Fruit fly (Drosophila melanogaster) whole organism, pupa: Measurements from ENCODE around the gene CG17477.

ENCODE experiments used
- CG10348 ChIP-seq: fragments of 200-800 bp; sonication (Bioruptor generic); IDR thresholded peaks from 2 replicates; pipeline ENCODE4 v1.3.6; 2022; ENCODE audit warnings: missing biosample characterization, missing genetic modification characterization
- CG12605 ChIP-seq: fragments of 200-800 bp; sonication (Bioruptor generic); IDR thresholded peaks from 2 replicates; pipeline ENCODE4 v1.3.6; 2022; ENCODE audit warnings: missing biosample characterization, missing genetic modification characterization
- CG13204 ChIP-seq: fragments of 200-800 bp; sonication (Bioruptor generic); optimal IDR thresholded peaks from 2 replicates; lab custom pipeline; 2018; ENCODE audit warnings: missing biosample characterization, mild to moderate bottlenecking, missing genetic modification characterization, moderate library complexity
- CG14655 ChIP-seq: fragments of 200-800 bp; sonication (Bioruptor generic); optimal IDR thresholded peaks from 3 replicates; lab custom pipeline; 2017; ENCODE audit warnings: mild to moderate bottlenecking, missing biosample characterization, missing genetic modification reagents, missing genetic modification characterization
- CG15710 ChIP-seq: fragments of 200-800 bp; sonication (Bioruptor generic); optimal IDR thresholded peaks from 2 replicates; lab custom pipeline; 2018; ENCODE audit warnings: missing biosample characterization, mild to moderate bottlenecking, missing genetic modification characterization, moderate library complexity
- CG17806 ChIP-seq: fragments of 200-800 bp; sonication (Bioruptor generic); optimal IDR thresholded peaks from 2 replicates; lab custom pipeline; 2018; ENCODE audit warnings: missing biosample characterization, mild to moderate bottlenecking, missing genetic modification characterization, moderate library complexity
- CG32121 ChIP-seq: fragments of 200-800 bp; sonication (Bioruptor generic); IDR thresholded peaks from 2 replicates; pipeline ENCODE4 v1.3.6; 2022; ENCODE audit warnings: missing biosample characterization, missing genetic modification characterization
- CG34367 ChIP-seq: fragments of 200-800 bp; sonication (Bioruptor generic); optimal IDR thresholded peaks from 2 replicates; lab custom pipeline; 2018; ENCODE audit warnings: missing biosample characterization, mild to moderate bottlenecking, missing genetic modification characterization
- CG4496 ChIP-seq: fragments of 200-800 bp; sonication (Bioruptor generic); IDR thresholded peaks from 3 replicates; pipeline ENCODE4 v1.3.6; 2022; ENCODE audit warnings: missing biosample characterization, missing genetic modification characterization
- CG8159 ChIP-seq: fragments of 200-800 bp; sonication (Bioruptor generic); optimal IDR thresholded peaks from 3 replicates; lab custom pipeline; 2018; ENCODE audit warnings: missing biosample characterization, mild to moderate bottlenecking, missing genetic modification characterization, moderate library complexity
- CG8301 ChIP-seq: fragments of 200-800 bp; sonication (Bioruptor generic); optimal IDR thresholded peaks from 2 replicates; lab custom pipeline; 2018; ENCODE audit warnings: missing biosample characterization, mild to moderate bottlenecking, missing genetic modification characterization
- CG9948 ChIP-seq: fragments of 200-800 bp; sonication (Bioruptor generic); optimal IDR thresholded peaks from 2 replicates; lab custom pipeline; 2018; ENCODE audit warnings: missing biosample characterization, mild to moderate bottlenecking, missing genetic modification characterization, moderate library complexity
- D1 ChIP-seq: fragments of 200-800 bp; sonication (Bioruptor generic); optimal IDR thresholded peaks from 2 replicates; lab custom pipeline; 2018; ENCODE audit warnings: missing biosample characterization, mild to moderate bottlenecking, missing genetic modification characterization, moderate library complexity
- EcR ChIP-seq: fragments of 200-800 bp; sonication (Bioruptor generic); optimal IDR thresholded peaks from 3 replicates; lab custom pipeline; 2019; ENCODE audit warnings: missing biosample characterization, missing genetic modification characterization, mild to moderate bottlenecking, moderate library complexity, missing genetic modification reagents
- Ets98B ChIP-seq: fragments of 200-800 bp; sonication (Bioruptor generic); IDR thresholded peaks from 2 replicates; pipeline ENCODE4 v1.3.6; 2022; ENCODE audit warnings: missing biosample characterization, missing genetic modification characterization
- Pif1A ChIP-seq: fragments of 200-800 bp; sonication (Bioruptor generic); optimal IDR thresholded peaks from 3 replicates; lab custom pipeline; 2016; ENCODE audit warnings: missing biosample characterization, missing genetic modification characterization
- Pif1B ChIP-seq: fragments of 200-800 bp; sonication (Bioruptor generic); optimal IDR thresholded peaks from 3 replicates; lab custom pipeline; 2016; ENCODE audit warnings: missing biosample characterization, missing genetic modification characterization
- Snoo ChIP-seq: fragments of 200-800 bp; sonication (Bioruptor generic); optimal IDR thresholded peaks from 3 replicates; lab custom pipeline; 2017; ENCODE audit warnings: missing biosample characterization, mild to moderate bottlenecking, missing genetic modification characterization, inconsistent platforms
- fd96Ca ChIP-seq: fragments of 200-800 bp; sonication (Bioruptor generic); IDR thresholded peaks from 3 replicates; pipeline ENCODE4 v1.3.6; 2022; ENCODE audit warnings: missing biosample characterization, missing genetic modification characterization
- gl ChIP-seq: fragments of 200-800 bp; sonication (Bioruptor generic); optimal IDR thresholded peaks from 2 replicates; lab custom pipeline; 2018; ENCODE audit warnings: missing biosample characterization, mild to moderate bottlenecking, missing genetic modification characterization
- rn ChIP-seq: fragments of 200-800 bp; sonication (Bioruptor generic); IDR thresholded peaks from 2 replicates; pipeline ENCODE4 v1.3.6; 2022; ENCODE audit warnings: missing biosample characterization, missing genetic modification characterization

CG17477 gene

dm6 chr3R:17126838-17127237, at the start of gene CG17477, which contains the start of gene CG31269:
TSS of gene CG17477 (minus strand) at chr3R:17126938.
TSS of gene CG31269 (plus strand) at chr3R:17127126.
- TF ChIP-seq fd96Ca (no peak), CG12605 (GFP tag; lab: Robert Waterston, UW) (no peak), CG9948 (no peak), CG32121 (no peak), EcR (GFP tag; lab: Kevin White, UChicago) (no peak), D1 (tag; lab: Kevin White, UChicago) (no peak), CG8159 (no peak), Ets98B (GFP tag; lab: Robert Waterston, UW) (no peak), CG14655 (GFP tag; lab: Kevin White, UChicago) (no peak), Pif1B (no peak), CG34367 (no peak), CG4496 (no peak), CG13204 (GFP tag; lab: Kevin White, UChicago) (no peak), Snoo (tag; lab: Kevin White, UChicago) (no peak), CG15710 (tag; lab: Kevin White, UChicago) (no peak), Pif1A (GFP tag; lab: Kevin White, UChicago) (no peak)
- TF ChIP-seq, all 21 proteins: peak for 0

- TF ChIP-seq CG32121 (peak; percentile 42; the same call in 1 of the 2 replicates), Pif1A (GFP tag; lab: Kevin White, UChicago) (no peak), Ets98B (GFP tag; lab: Robert Waterston, UW) (peak; percentile 69), CG4496 (peak; percentile 78), Snoo (tag; lab: Kevin White, UChicago) (no peak), CG12605 (GFP tag; lab: Robert Waterston, UW) (peak; percentile 63), D1 (tag; lab: Kevin White, UChicago) (no peak), CG14655 (GFP tag; lab: Kevin White, UChicago) (no peak), CG15710 (tag; lab: Kevin White, UChicago) (peak; percentile 29), CG13204 (GFP tag; lab: Kevin White, UChicago) (no peak), CG8159 (peak; percentile 30), Pif1B (peak; percentile 41)
- TF ChIP-seq, all 21 proteins: peak for 7
Measured at dm6 chr3R:17151376-17152026, 24.8 kb upstream of the CG17477 start, which contains the start of gene CG5292. TSS of gene CG5292 (plus strand) at chr3R:17151861.

dm6 chr3R:17150287-17150686, 23.5 kb upstream of the CG17477 start, which contains the start of gene Smug:
TSS of gene Smug (plus strand) at chr3R:17150587.
- no peak for TF ChIP-seq CG4496
- no peak for TF ChIP-seq CG8301
- no peak for TF ChIP-seq Pif1A (GFP tag; lab: Kevin White, UChicago)
- no peak for TF ChIP-seq CG34367
- TF ChIP-seq Pif1B, result no peak
- no peak for TF ChIP-seq CG13204 (GFP tag; lab: Kevin White, UChicago)
- TF ChIP-seq CG32121, result no peak
- no peak for TF ChIP-seq CG12605 (GFP tag; lab: Robert Waterston, UW)
- no peak for TF ChIP-seq gl
- TF ChIP-seq CG9948, result no peak
- no peak for TF ChIP-seq CG14655 (GFP tag; lab: Kevin White, UChicago)
- no peak for TF ChIP-seq CG10348 (GFP tag; lab: Robert Waterston, UW)
- no peak for TF ChIP-seq fd96Ca
- TF ChIP-seq CG15710 (tag; lab: Kevin White, UChicago), result no peak
- no peak for TF ChIP-seq CG17806 (tag; lab: Kevin White, UChicago)
- TF ChIP-seq D1 (tag; lab: Kevin White, UChicago), result no peak
- no peak for TF ChIP-seq EcR (GFP tag; lab: Kevin White, UChicago)

- TF ChIP-seq CG4496 (0 out of 3 replicates have a peak, but pooled peaks have one; percentile 41), rn (no peak), fd96Ca (no peak), CG9948 (no peak), Pif1B (no peak), CG13204 (GFP tag; lab: Kevin White, UChicago) (no peak), CG34367 (no peak), CG32121 (no peak; the same call in 1 of the 2 replicates)
Measured at dm6 chr3R:17149080-17149746, 22.5 kb upstream of the CG17477 start, which contains the start of the genes m-cup and Det. TSS of gene m-cup (minus strand) at chr3R:17149412. TSS of gene Det (plus strand) at chr3R:17149667.

- TF ChIP-seq CG34367 (no peak), fd96Ca (no peak), EcR (GFP tag; lab: Kevin White, UChicago) (no peak), Pif1B (no peak), CG13204 (GFP tag; lab: Kevin White, UChicago) (no peak), CG32121 (no peak), gl (no peak), CG10348 (GFP tag; lab: Robert Waterston, UW) (no peak), CG8301 (no peak), Snoo (tag; lab: Kevin White, UChicago) (no peak), rn (no peak)
Measured at dm6 chr3R:17147647-17148244, 21.0 kb upstream of the CG17477 start.

dm6 chr3R:17142304-17142703, 15.6 kb upstream of the CG17477 start, which contains the start of gene TwdlW:
TSS of gene TwdlW (minus strand) at chr3R:17142404.
- TF ChIP-seq gl (no peak), CG10348 (GFP tag; lab: Robert Waterston, UW) (no peak)
